Fruit fly (Drosophila melanogaster) Kc167 (cell line): ENCODE data around the gene Mdh1.

Experiments
- Myc ChIP-seq: fragments of >200 bp; optimal IDR thresholded peaks from 2 replicates; lab custom pipeline; 2017; ENCODE audit warnings: missing external identifiers
- Sin3A ChIP-seq: fragments of >200 bp; optimal IDR thresholded peaks from 2 replicates; lab custom pipeline; 2018; ENCODE audit warnings: missing external identifiers
- h ChIP-seq: fragments of >200 bp; optimal IDR thresholded peaks from 3 replicates; lab custom pipeline; 2018; ENCODE audit warnings: missing external identifiers
- insv ChIP-seq: fragments of >200 bp; optimal IDR thresholded peaks from 3 replicates; lab custom pipeline; 2018; ENCODE audit warnings: missing external identifiers
- psq ChIP-seq: fragments of >200 bp; optimal IDR thresholded peaks from 2 replicates; lab custom pipeline; 2017; ENCODE audit warnings: missing external identifiers
- ttk ChIP-seq: sonication (Bioruptor generic); optimal IDR thresholded peaks from 2 replicates; lab custom pipeline; 2017; ENCODE audit warnings: missing external identifiers

Mdh1 gene

DNA sequence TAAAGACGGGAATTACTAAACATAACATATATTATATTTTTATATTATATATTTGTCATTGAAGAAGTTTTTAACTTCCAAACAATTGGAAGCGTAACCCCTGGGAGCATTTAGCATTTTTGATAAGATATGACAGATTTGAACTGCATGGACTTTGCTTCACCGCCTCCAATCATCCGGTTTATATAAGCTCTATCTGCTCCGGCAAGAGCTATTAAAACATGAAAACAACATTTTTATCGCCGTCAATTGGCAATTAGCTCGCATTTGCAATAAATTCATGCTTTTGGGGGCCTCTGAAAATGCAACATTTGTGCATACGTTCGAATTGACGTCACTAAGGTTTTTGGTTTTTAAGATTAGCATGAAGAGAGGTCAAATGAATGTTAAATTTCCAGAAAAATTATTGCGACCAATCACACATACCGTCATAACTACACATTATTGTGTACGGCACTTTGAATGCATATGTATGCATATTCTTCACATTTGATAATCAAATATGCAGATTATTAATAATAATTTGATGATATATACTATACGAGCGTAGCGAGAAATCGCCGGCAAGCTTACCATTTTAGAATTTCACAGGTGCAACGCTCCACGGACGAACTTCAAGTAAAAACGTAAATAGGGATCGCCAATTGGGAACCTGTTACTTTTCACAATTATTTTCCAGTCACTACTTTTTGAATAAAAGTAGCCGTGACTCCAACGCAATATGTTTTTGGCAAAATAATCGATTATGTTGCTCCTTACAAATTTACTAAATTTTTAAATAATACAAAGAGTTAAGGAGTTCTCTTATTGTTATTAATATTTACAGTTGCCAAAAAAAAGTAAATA lies at the start of gene Mdh1:
Mdh1 (minus strand) TSS at position 691 of the 846 bp plus-strand sequence.
- no peak for TF ChIP-seq Myc (lab: Kevin White, UChicago)
- peak; percentile 52 for TF ChIP-seq psq (lab: Kevin White, UChicago)
- no peak for TF ChIP-seq h
- TF ChIP-seq ttk (lab: Kevin White, UChicago), result no peak
- TF ChIP-seq Sin3A (lab: Kevin White, UChicago), result no peak
- no peak for TF ChIP-seq insv

DNA sequence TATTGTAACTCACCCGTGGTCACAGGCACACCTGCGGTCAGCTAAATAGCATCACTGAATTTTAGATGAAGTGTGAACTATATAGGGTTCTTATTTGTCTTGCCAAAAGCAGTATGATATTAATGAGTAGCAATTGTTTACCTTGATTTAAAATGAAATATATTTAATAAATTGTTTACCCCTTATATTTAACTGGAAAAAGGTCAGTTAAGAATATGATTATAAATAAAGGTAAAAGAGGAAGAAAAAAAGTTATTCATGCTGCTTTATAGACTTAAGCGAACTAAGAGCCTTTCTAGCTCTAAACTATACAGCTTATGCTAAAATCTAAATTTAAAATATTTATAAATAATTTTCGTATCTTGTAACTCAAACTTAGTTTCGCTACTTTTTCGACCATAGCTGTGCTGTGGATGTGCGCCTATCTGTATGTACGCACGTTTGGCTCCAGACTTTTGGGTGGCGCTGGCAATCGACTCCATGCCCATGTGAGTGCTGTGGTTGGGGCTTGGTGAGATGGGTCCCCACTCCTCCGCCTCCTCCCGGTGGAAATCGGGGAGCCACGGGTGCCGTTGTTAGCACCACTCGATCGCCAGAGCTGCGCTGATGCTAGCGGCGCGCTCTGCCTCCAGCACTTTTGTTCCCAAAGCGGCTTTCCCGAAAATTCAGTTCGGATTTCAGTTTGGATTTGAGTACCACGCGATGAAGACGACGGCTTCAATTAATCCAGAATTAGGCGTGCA lies 46.1 kb upstream of the Mdh1 start, which contains the start of gene loh:
loh (plus strand) TSS at position 487 of the 743 bp plus-strand sequence.
- no peak for TF ChIP-seq psq (lab: Kevin White, UChicago)
- TF ChIP-seq h, result no peak
- no peak for TF ChIP-seq Sin3A (lab: Kevin White, UChicago)
- no peak for TF ChIP-seq insv
- no peak for TF ChIP-seq ttk (lab: Kevin White, UChicago)
- TF ChIP-seq Myc (lab: Kevin White, UChicago), result no peak

- TF ChIP-seq h (no peak), insv (no peak), Sin3A (lab: Kevin White, UChicago) (no peak), ttk (lab: Kevin White, UChicago) (no peak), Myc (lab: Kevin White, UChicago) (no peak), psq (lab: Kevin White, UChicago) (no peak)
Measured at dm6 chr2L:10439174-10439573, 43.0 kb upstream of the Mdh1 start, which contains the start of gene Nse4. Gene Nse4, plus strand, starts transcription at chr2L:10439440.

- TF ChIP-seq Myc (lab: Kevin White, UChicago) (no peak), h (no peak), Sin3A (lab: Kevin White, UChicago) (no peak), insv (no peak), ttk (lab: Kevin White, UChicago) (no peak), psq (lab: Kevin White, UChicago) (no peak)
Measured at dm6 chr2L:10437317-10437716, 41.2 kb upstream of the Mdh1 start, which contains the start of gene STUB1. Gene STUB1, plus strand, starts transcription at chr2L:10437548.

- TF ChIP-seq ttk (lab: Kevin White, UChicago), result no peak
- no peak for TF ChIP-seq insv
- no peak for TF ChIP-seq Sin3A (lab: Kevin White, UChicago)
- no peak for TF ChIP-seq Myc (lab: Kevin White, UChicago)
- TF ChIP-seq h, result no peak
- no peak for TF ChIP-seq psq (lab: Kevin White, UChicago)
Measured at dm6 chr2L:10435606-10436160, 39.6 kb upstream of the Mdh1 start, which contains the start of the genes TBC1D16 and holn1. Gene TBC1D16, minus strand, starts transcription at chr2L:10435656. Gene holn1, plus strand, starts transcription at chr2L:10435995.

dm6 chr2L:10430802-10431476 lies 34.8 kb upstream of the Mdh1 start, which contains the start of the genes Bug22 and TfIIB:
Gene Bug22, minus strand, starts transcription at chr2L:10430918.
Gene TfIIB, plus strand, starts transcription at chr2L:10431338.
- TF ChIP-seq h, result no peak
- TF ChIP-seq insv, result no peak
- TF ChIP-seq Myc (lab: Kevin White, UChicago), result no peak
- no peak for TF ChIP-seq psq (lab: Kevin White, UChicago)
- no peak for TF ChIP-seq Sin3A (lab: Kevin White, UChicago)
- no peak for TF ChIP-seq ttk (lab: Kevin White, UChicago)

- no peak for TF ChIP-seq Myc (lab: Kevin White, UChicago)
- no peak for TF ChIP-seq h
Measured at dm6 chr2L:10428528-10428927, 32.4 kb upstream of the Mdh1 start, which contains the start of gene CG5188. Gene CG5188, plus strand, starts transcription at chr2L:10428829.

DNA sequence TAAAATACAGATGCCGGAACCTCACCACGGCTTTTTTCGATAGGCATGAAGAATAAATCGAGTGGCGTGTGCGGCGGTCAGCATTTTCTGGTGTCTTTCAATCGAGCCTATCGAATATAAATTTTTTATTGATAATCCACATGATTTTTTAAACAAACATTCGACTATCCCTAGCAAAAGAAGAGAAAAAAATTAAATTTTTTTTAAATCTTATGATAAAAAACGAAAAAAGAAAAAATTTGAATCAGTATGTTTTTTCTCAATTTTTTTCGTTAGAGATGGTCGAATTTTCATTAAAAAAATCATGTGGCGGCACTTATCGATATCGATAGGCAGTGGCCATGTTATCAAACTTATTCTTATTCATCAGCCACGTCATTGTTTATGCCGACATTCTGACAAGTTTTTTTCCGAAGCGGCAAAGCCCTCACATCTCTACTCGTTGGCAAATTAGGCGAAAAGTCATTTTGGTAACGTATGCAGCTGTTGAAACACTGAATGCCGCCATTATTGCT lies 30.5 kb upstream of the Mdh1 start, which contains the start of the genes SmB and KdelR:
SmB (minus strand) TSS at position 94 of the 515 bp plus-strand sequence.
KdelR (plus strand) TSS at position 354 of the 515 bp plus-strand sequence.
- TF ChIP-seq psq (lab: Kevin White, UChicago) (no peak), insv (no peak), Sin3A (lab: Kevin White, UChicago) (no peak), Myc (lab: Kevin White, UChicago) (no peak), ttk (lab: Kevin White, UChicago) (no peak), h (no peak)

DNA sequence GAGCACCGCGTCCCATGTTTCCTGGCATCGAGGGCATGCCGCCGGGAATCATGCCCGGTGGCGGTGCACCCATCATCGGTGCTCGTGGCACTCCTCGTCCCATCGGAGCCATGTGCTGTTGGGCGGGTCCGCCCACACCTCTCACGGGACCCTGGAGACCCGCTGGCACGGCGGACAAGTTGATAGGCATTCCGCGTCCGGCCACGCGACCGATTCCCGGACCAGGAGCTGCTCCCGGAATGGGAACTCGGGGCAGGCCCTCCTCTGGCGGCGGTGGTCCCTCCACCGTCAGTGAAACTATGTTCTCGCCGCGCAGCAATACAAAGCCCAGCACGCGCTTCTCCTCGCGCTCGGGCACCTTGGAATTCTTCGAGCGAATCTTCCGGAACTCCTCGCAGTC lies 29.5 kb upstream of the Mdh1 start:
- TF ChIP-seq psq (lab: Kevin White, UChicago) (no peak), insv (no peak), ttk (lab: Kevin White, UChicago) (no peak), Sin3A (lab: Kevin White, UChicago) (no peak), h (no peak), Myc (lab: Kevin White, UChicago) (no peak)

DNA sequence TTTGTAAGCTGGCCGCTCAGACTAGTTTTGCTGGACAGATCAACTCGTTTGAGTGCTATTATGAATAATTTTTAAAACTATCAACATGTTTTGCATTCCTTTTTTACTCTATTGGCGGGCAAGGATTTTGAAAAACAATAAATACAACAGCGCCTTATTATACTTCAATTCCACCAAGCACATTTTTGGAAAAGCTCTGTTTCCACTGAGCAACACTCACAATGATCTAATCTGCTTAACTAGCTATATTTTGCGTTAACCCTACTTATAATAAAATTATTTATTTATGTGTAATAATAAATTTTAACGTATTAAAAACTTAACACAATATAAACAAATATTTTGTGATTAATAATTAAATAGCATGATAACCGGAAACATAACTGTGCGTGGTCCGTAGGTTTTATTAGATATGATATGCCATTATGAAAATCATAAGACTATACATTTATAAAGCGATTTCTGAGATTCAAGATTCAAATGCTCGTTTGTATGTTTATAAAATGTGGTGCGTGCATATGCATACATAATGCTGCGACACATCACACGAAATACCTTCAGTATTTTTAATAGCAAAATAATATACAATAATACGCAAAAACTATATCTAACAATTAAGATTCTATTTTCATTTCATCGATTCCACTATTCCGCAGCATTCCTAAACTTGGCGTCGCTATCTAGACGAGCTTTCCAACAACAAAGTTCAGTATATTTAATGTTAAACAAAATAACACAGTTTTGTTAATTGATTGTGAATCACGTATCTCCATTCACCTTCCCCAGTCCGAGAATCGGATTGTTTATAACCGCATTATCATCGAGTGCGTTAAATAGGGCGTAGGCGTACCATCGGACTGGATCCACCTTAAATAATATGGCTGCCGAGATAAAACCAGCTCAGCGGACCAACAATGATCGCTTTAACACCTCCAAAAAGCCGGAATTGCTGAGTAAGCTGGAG lies 26.8 kb upstream of the Mdh1 start, which contains the start of the genes pie and Wdfy2:
pie (minus strand) TSS at position 138 of the 964 bp plus-strand sequence.
Wdfy2 (plus strand) TSS at position 649 of the 964 bp plus-strand sequence.
- TF ChIP-seq h, result no peak
- no peak for TF ChIP-seq Myc (lab: Kevin White, UChicago)
- TF ChIP-seq psq (lab: Kevin White, UChicago), result no peak
- no peak for TF ChIP-seq insv
- TF ChIP-seq Sin3A (lab: Kevin White, UChicago), result no peak
- no peak for TF ChIP-seq ttk (lab: Kevin White, UChicago)
